Worm (Caenorhabditis elegans): ENCODE measurements around the gene F55A11.7.

- TF ChIP-seq elt-3 (tag; optimal IDR thresholded peaks at IDR 0.05) (no peak), nhr-237 (tag; optimal IDR thresholded peaks at IDR 0.05) (no peak), lin-13 (GFP tag; optimal IDR thresholded peaks at IDR 0.05) (no peak), aly-2 (tag; optimal IDR thresholded peaks at IDR 0.05) (no peak), egl-27 (tag; optimal IDR thresholded peaks at IDR 0.05) (no peak), unc-62 (GFP tag; optimal IDR thresholded peaks at IDR 0.05) (no peak)
Measured at ce11 chrV:11739820-11740219, 47.4 kb downstream of the F55A11.7 start, which contains the start of gene T04F3.1.

Measured in whole organism, L2 larva.